Fruit fly (Drosophila melanogaster): ENCODE measurements around the gene TotM.

TotM gene

dm6 chr2L:5327266-5327621 lies 2.4 kb upstream of the TotM start:
- no peak for TF ChIP-seq Pif1A (GFP tag; optimal IDR thresholded peaks at IDR 0.05)
- no peak for TF ChIP-seq D1 (tag; optimal IDR thresholded peaks at IDR 0.05)
- TF ChIP-seq gl (tag; optimal IDR thresholded peaks at IDR 0.05) = no peak
- peak; percentile 43 for TF ChIP-seq EcR (GFP tag; optimal IDR thresholded peaks at IDR 0.05)
- TF ChIP-seq Ets98B (GFP tag; IDR thresholded peaks at IDR 0.05) = no peak
- no peak for TF ChIP-seq Snoo (tag; optimal IDR thresholded peaks at IDR 0.05)
- TF ChIP-seq rn (GFP tag; IDR thresholded peaks at IDR 0.05) = no peak

- TF ChIP-seq CG12605 (GFP tag; IDR thresholded peaks at IDR 0.05) = no peak
- TF ChIP-seq CG14655 (GFP tag; optimal IDR thresholded peaks at IDR 0.05) = peak; percentile 2
Measured at dm6 chr2L:5328829-5329499, 693 bp upstream of the TotM start, which contains the start of gene CG14022. Gene CG14022 (minus strand): TSS chr2L:5328879.

dm6 chr2L:5332574-5332973 lies 2.9 kb downstream of the TotM start:
- TF ChIP-seq CG32121 (GFP tag; IDR thresholded peaks at IDR 0.05) (no peak), CG12605 (GFP tag; IDR thresholded peaks at IDR 0.05) (no peak), EcR (GFP tag; optimal IDR thresholded peaks at IDR 0.05) (peak; percentile 3), CG10348 (GFP tag; IDR thresholded peaks at IDR 0.05) (no peak), CG13204 (GFP tag; optimal IDR thresholded peaks at IDR 0.05) (peak; percentile 57), Pif1B (GFP tag; optimal IDR thresholded peaks at IDR 0.05) (no peak), D1 (tag; optimal IDR thresholded peaks at IDR 0.05) (no peak), CG17806 (tag; optimal IDR thresholded peaks at IDR 0.05) (no peak), CG15710 (tag; optimal IDR thresholded peaks at IDR 0.05) (no peak), Ets98B (GFP tag; IDR thresholded peaks at IDR 0.05) (no peak), gl (tag; optimal IDR thresholded peaks at IDR 0.05) (no peak)

- TF ChIP-seq EcR (GFP tag; optimal IDR thresholded peaks at IDR 0.05) (no peak), CG14655 (GFP tag; optimal IDR thresholded peaks at IDR 0.05) (no peak), CG9948 (tag; optimal IDR thresholded peaks at IDR 0.05) (no peak), Ets98B (GFP tag; IDR thresholded peaks at IDR 0.05) (no peak), CG8301 (tag; optimal IDR thresholded peaks at IDR 0.05) (no peak), rn (GFP tag; IDR thresholded peaks at IDR 0.05) (no peak), fd96Ca (GFP tag; IDR thresholded peaks at IDR 0.05) (no peak), CG4496 (GFP tag; IDR thresholded peaks at IDR 0.05) (no peak), CG8159 (tag; optimal IDR thresholded peaks at IDR 0.05) (no peak)
Measured at dm6 chr2L:5337159-5337558, 7.5 kb downstream of the TotM start.

dm6 chr2L:5338024-5338720 lies 8.5 kb downstream of the TotM start, which contains the start of gene fusl:
Gene fusl (minus strand): TSS chr2L:5338073.
- TF ChIP-seq gl (tag; optimal IDR thresholded peaks at IDR 0.05) = no peak

- no peak for TF ChIP-seq Ets98B (GFP tag; IDR thresholded peaks at IDR 0.05)
- TF ChIP-seq CG12605 (GFP tag; IDR thresholded peaks at IDR 0.05) = no peak
- no peak for TF ChIP-seq CG14655 (GFP tag; optimal IDR thresholded peaks at IDR 0.05)
- no peak for TF ChIP-seq Pif1A (GFP tag; optimal IDR thresholded peaks at IDR 0.05)
- no peak for TF ChIP-seq CG8301 (tag; optimal IDR thresholded peaks at IDR 0.05)
- TF ChIP-seq Snoo (tag; optimal IDR thresholded peaks at IDR 0.05) = no peak
Measured at dm6 chr2L:5338721-5339036, 9.0 kb downstream of the TotM start.

dm6 chr2L:5341015-5341608 lies 11.5 kb downstream of the TotM start:
- TF ChIP-seq CG32121 (GFP tag; IDR thresholded peaks at IDR 0.05) = no peak
- TF ChIP-seq gl (tag; optimal IDR thresholded peaks at IDR 0.05) = no peak
- TF ChIP-seq CG13204 (GFP tag; optimal IDR thresholded peaks at IDR 0.05) = no peak
- no peak for TF ChIP-seq Ets98B (GFP tag; IDR thresholded peaks at IDR 0.05)
- no peak for TF ChIP-seq EcR (GFP tag; optimal IDR thresholded peaks at IDR 0.05)
- no peak for TF ChIP-seq Pif1B (GFP tag; optimal IDR thresholded peaks at IDR 0.05)
- no peak for TF ChIP-seq CG9948 (tag; optimal IDR thresholded peaks at IDR 0.05)
- no peak for TF ChIP-seq CG10348 (GFP tag; IDR thresholded peaks at IDR 0.05)
- TF ChIP-seq rn (GFP tag; IDR thresholded peaks at IDR 0.05) = no peak
- no peak for TF ChIP-seq Snoo (tag; optimal IDR thresholded peaks at IDR 0.05)
- TF ChIP-seq Pif1A (GFP tag; optimal IDR thresholded peaks at IDR 0.05) = no peak
- TF ChIP-seq CG17806 (tag; optimal IDR thresholded peaks at IDR 0.05) = no peak
- TF ChIP-seq CG8159 (tag; optimal IDR thresholded peaks at IDR 0.05) = no peak
- TF ChIP-seq CG15710 (tag; optimal IDR thresholded peaks at IDR 0.05) = no peak
- TF ChIP-seq CG4496 (GFP tag; IDR thresholded peaks at IDR 0.05) = no peak
- TF ChIP-seq CG14655 (GFP tag; optimal IDR thresholded peaks at IDR 0.05) = no peak
- no peak for TF ChIP-seq D1 (tag; optimal IDR thresholded peaks at IDR 0.05)
- no peak for TF ChIP-seq CG12605 (GFP tag; IDR thresholded peaks at IDR 0.05)
- TF ChIP-seq fd96Ca (GFP tag; IDR thresholded peaks at IDR 0.05) = no peak
- no peak for TF ChIP-seq CG34367 (tag; optimal IDR thresholded peaks at IDR 0.05)
